Fruit fly (Drosophila melanogaster) whole organism, adult: ENCODE data around the gene CG2059.

Experiments used
- CG7045 ChIP-seq: fragments of 200-800 bp; sonication (Bioruptor generic); optimal IDR thresholded peaks from 2 replicates; lab custom pipeline; 2017; ENCODE audit warnings: missing biosample characterization, mild to moderate bottlenecking, missing genetic modification characterization
- CG7101 ChIP-seq: fragments of 200-800 bp; sonication (Bioruptor generic); optimal IDR thresholded peaks from 2 replicates; lab custom pipeline; 2018; ENCODE audit warnings: missing biosample characterization, mild to moderate bottlenecking, missing genetic modification characterization, moderate library complexity
- Clk ChIP-seq: fragments of 200-800 bp; sonication (Bioruptor generic); optimal IDR thresholded peaks from 2 replicates; lab custom pipeline; 2017; ENCODE audit warnings: missing biosample characterization, missing genetic modification characterization
- Crg-1 ChIP-seq: fragments of 200-800 bp; sonication (Bioruptor generic); optimal IDR thresholded peaks from 2 replicates; lab custom pipeline; 2016; ENCODE audit warnings: missing biosample characterization, missing genetic modification characterization
- Hr96 ChIP-seq: fragments of 200-800 bp; sonication (Bioruptor generic); optimal IDR thresholded peaks from 2 replicates; lab custom pipeline; 2016; ENCODE audit warnings: missing biosample characterization, missing genetic modification characterization
- cnc ChIP-seq, 2 experiments: fragments of >200 bp; optimal IDR thresholded peaks; 2 replicates each; lab custom pipeline; 2017
- kay ChIP-seq: fragments of 200-800 bp; sonication (Bioruptor generic); peaks from one replicate; lab custom pipeline; 2016; ENCODE audit warnings: missing biosample characterization, missing genetic modification characterization, borderline replicate concordance

DNA sequence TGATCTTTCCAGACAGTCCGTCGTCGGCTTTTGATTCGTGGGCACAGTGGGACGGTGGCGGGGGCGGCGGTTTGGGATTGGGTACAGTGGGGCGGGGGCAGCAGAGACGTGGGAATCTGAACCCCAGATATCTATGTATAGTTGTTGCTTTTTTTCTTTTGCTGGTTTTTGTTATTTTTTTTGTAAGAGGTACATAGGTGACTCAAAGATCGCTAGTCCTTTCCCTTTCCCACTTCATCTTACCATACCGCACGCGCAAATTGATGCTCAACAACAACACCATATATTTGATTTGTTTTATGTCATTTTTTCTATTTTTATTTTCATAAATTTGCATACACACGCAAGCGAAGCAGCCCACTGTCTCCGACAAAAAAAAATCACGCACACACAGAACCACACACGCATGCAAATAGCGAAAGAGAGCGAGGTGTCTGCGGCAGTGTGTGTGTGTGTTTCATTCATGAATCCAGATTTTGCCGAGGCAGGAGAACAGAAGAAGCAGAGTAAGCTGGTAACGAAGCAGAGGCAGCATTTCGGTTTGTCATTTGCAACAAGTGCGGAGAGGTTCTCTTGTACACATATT is 19.7 kb downstream of the CG2059 start:
- no peak for TF ChIP-seq Crg-1 (GFP tag; lab: Kevin White, UChicago)
- TF ChIP-seq CG7101 (tag; lab: Kevin White, UChicago), result no peak
- no peak for TF ChIP-seq Hr96 (GFP tag; lab: Kevin White, UChicago)
- TF ChIP-seq CG7045, result no peak
- TF ChIP-seq kay (GFP tag; lab: Kevin White, UChicago), result no peak
- no peak for TF ChIP-seq Clk (GFP tag; lab: Kevin White, UChicago)
- TF ChIP-seq cnc (optimal IDR thresholded peaks at IDR 0.05; lab: Kevin White, UChicago), result no peak
